Worm (Caenorhabditis elegans) whole organism, L1 larva: ENCODE measurements around the gene W09G10.9.

ENCODE experiments used
- Y116A8C.19 ChIP-seq: sonication (generic microtip); optimal IDR thresholded peaks from 2 replicates; lab custom pipeline; 2016; ENCODE audit warnings: missing compliant biosample characterization, missing genetic modification characterization, borderline replicate concordance
- blmp-1 ChIP-seq: fragments of 150-350 bp; optimal IDR thresholded peaks from 2 replicates; lab custom pipeline; 2014; ENCODE audit warnings: missing biosample characterization, missing genetic modification characterization
- ceh-63 ChIP-seq: fragments of 200-800 bp; sonication (Bioruptor generic); optimal IDR thresholded peaks from 2 replicates; lab custom pipeline; 2018; ENCODE audit warnings: mild to moderate bottlenecking, missing genetic modification characterization, missing compliant biosample characterization
- ceh-8 ChIP-seq: fragments of 200-800 bp; sonication (Bioruptor generic); optimal IDR thresholded peaks from 2 replicates; lab custom pipeline; 2018; ENCODE audit warnings: mild to moderate bottlenecking, missing genetic modification characterization, moderate library complexity, missing compliant biosample characterization
- ceh-90 ChIP-seq: sonication (generic microtip); optimal IDR thresholded peaks from 2 replicates; lab custom pipeline; 2016; ENCODE audit warnings: missing genetic modification characterization, missing compliant biosample characterization
- ces-1 ChIP-seq: fragments of 150-350 bp; optimal IDR thresholded peaks from 2 replicates; lab custom pipeline; 2014; ENCODE audit warnings: missing biosample characterization, missing genetic modification reagents, missing genetic modification characterization
- dsc-1 ChIP-seq: sonication (generic microtip); optimal IDR thresholded peaks from 2 replicates; lab custom pipeline; 2016; ENCODE audit warnings: mild to moderate bottlenecking, missing genetic modification characterization, missing compliant biosample characterization
- efl-1 ChIP-seq, 4 experiments: fragments of 150-350 bp; optimal IDR thresholded peaks in 3 of 4; peaks in 1 of 4; 1 replicate in 1 of 4; 2 replicates in 3 of 4; lab custom pipeline; 2014; ENCODE audit warnings: missing biosample characterization in 2 of 4, missing genetic modification characterization in 2 of 4, missing genetic modification reagents in 2 of 4
- egl-27 ChIP-seq, 2 experiments: fragments of 150-350 bp in 1 of 2; sonication (generic microtip); optimal IDR thresholded peaks; 3 replicates each; lab custom pipeline; 2017 to 2018; ENCODE audit warnings: missing biosample characterization in 2 of 2, missing genetic modification characterization in 2 of 2, missing genetic modification reagents in 2 of 2
- elt-3 ChIP-seq, 6 experiments: fragments of 150-350 bp in 1 of 6; sonication (generic microtip); optimal IDR thresholded peaks; 2 replicates each; lab custom pipeline; 2017 to 2018; ENCODE audit warnings: missing biosample characterization in 6 of 6, missing genetic modification characterization in 6 of 6, inconsistent platforms in 1 of 6
- ets-5 ChIP-seq: fragments of 200-800 bp; sonication (Bioruptor generic); IDR thresholded peaks from 2 replicates; pipeline ENCODE4 v1.3.6; 2022; ENCODE audit warnings: missing genetic modification characterization, missing compliant biosample characterization
- fkh-10 ChIP-seq: sonication (generic microtip); optimal IDR thresholded peaks from 2 replicates; lab custom pipeline; 2017; ENCODE audit warnings: missing biosample characterization, missing genetic modification reagents, missing genetic modification characterization
- fos-1 ChIP-seq: fragments of 150-350 bp; optimal IDR thresholded peaks from 2 replicates; lab custom pipeline; 2014; ENCODE audit warnings: missing biosample characterization, missing genetic modification characterization
- hlh-17 ChIP-seq: fragments of 200-800 bp; sonication (Bioruptor generic); optimal IDR thresholded peaks from 2 replicates; lab custom pipeline; 2018; ENCODE audit warnings: missing genetic modification characterization, mild to moderate bottlenecking, missing compliant biosample characterization, moderate library complexity, borderline replicate concordance
- hlh-4 ChIP-seq: sonication (generic microtip); optimal IDR thresholded peaks from 2 replicates; lab custom pipeline; 2016; ENCODE audit warnings: mild to moderate bottlenecking, missing genetic modification characterization, missing compliant biosample characterization
- lin-14 ChIP-seq: fragments of 200-800 bp; sonication (Bioruptor generic); optimal IDR thresholded peaks from 2 replicates; lab custom pipeline; 2018; ENCODE audit warnings: mild to moderate bottlenecking, missing genetic modification characterization, moderate library complexity, missing compliant biosample characterization
- mab-9 ChIP-seq: fragments of 200-800 bp; sonication (Bioruptor generic); IDR thresholded peaks from 2 replicates; pipeline ENCODE4 v1.3.6; 2022; ENCODE audit warnings: missing genetic modification reagents, missing genetic modification characterization, missing compliant biosample characterization
- mdl-1 ChIP-seq, 2 experiments: fragments of 150-350 bp; optimal IDR thresholded peaks; 2 replicates each; lab custom pipeline; 2014 to 2017; ENCODE audit warnings: missing biosample characterization in 2 of 2, missing genetic modification characterization in 2 of 2, inconsistent platforms in 1 of 2
- mef-2 ChIP-seq: fragments of 150-350 bp; optimal IDR thresholded peaks from 2 replicates; lab custom pipeline; 2014; ENCODE audit warnings: missing biosample characterization, missing genetic modification characterization
- mep-1 ChIP-seq: fragments of 150-350 bp; optimal IDR thresholded peaks from 2 replicates; lab custom pipeline; 2014; ENCODE audit warnings: missing biosample characterization, missing genetic modification characterization
- nhr-11 ChIP-seq: fragments of 150-350 bp; optimal IDR thresholded peaks from 2 replicates; lab custom pipeline; 2014; ENCODE audit warnings: missing biosample characterization, missing genetic modification characterization
- nhr-19 ChIP-seq: fragments of 200-800 bp; sonication (Bioruptor generic); conservative IDR thresholded peaks from 2 replicates; pipeline ENCODE4 v1.3.6; 2022; ENCODE audit warnings: missing genetic modification characterization, missing compliant biosample characterization
- nhr-28 ChIP-seq: fragments of 150-350 bp; optimal IDR thresholded peaks from 2 replicates; lab custom pipeline; 2014; ENCODE audit warnings: missing biosample characterization, missing genetic modification characterization
- nhr-71 ChIP-seq: sonication (generic microtip); optimal IDR thresholded peaks from 2 replicates; lab custom pipeline; 2016; ENCODE audit warnings: mild to moderate bottlenecking, missing genetic modification characterization, moderate library complexity, missing compliant biosample characterization
- nhr-84 ChIP-seq: sonication (generic microtip); optimal IDR thresholded peaks from 2 replicates; lab custom pipeline; 2017; ENCODE audit warnings: missing biosample characterization, missing genetic modification characterization
- nhr-85 ChIP-seq: sonication (generic microtip); peaks from one replicate; lab custom pipeline; 2016; ENCODE audit warnings: missing genetic modification characterization, inconsistent platforms, missing compliant biosample characterization
- pag-3 ChIP-seq: sonication (generic microtip); optimal IDR thresholded peaks from 2 replicates; lab custom pipeline; 2017; ENCODE audit warnings: missing genetic modification characterization, mild to moderate bottlenecking, missing compliant biosample characterization, antibody characterized with exemption, borderline replicate concordance; ENCODE audit not compliant: insufficient read depth
- pax-3 ChIP-seq: fragments of 200-800 bp; sonication (Bioruptor generic); optimal IDR thresholded peaks from 2 replicates; lab custom pipeline; 2018; ENCODE audit warnings: mild to moderate bottlenecking, missing genetic modification characterization, moderate library complexity, missing compliant biosample characterization
- snpc-4 ChIP-seq: fragments of 150-350 bp; optimal IDR thresholded peaks from 2 replicates; lab custom pipeline; 2014; ENCODE audit warnings: missing biosample characterization, missing genetic modification characterization
- sox-4 ChIP-seq: sonication (generic microtip); optimal IDR thresholded peaks from 2 replicates; lab custom pipeline; 2016; ENCODE audit warnings: missing genetic modification characterization, missing compliant biosample characterization
- sup-37 ChIP-seq: fragments of 200-800 bp; sonication (Bioruptor generic); optimal IDR thresholded peaks from 2 replicates; lab custom pipeline; 2018; ENCODE audit warnings: mild to moderate bottlenecking, missing genetic modification characterization, missing compliant biosample characterization
- swsn-7 ChIP-seq: sonication (generic microtip); optimal IDR thresholded peaks from 2 replicates; lab custom pipeline; 2016; ENCODE audit warnings: missing genetic modification characterization, missing compliant biosample characterization
- tlp-1 ChIP-seq: fragments of 150-350 bp; optimal IDR thresholded peaks from 2 replicates; lab custom pipeline; 2014; ENCODE audit warnings: missing biosample characterization, missing genetic modification characterization
- unc-30 ChIP-seq: sonication (generic microtip); optimal IDR thresholded peaks from 2 replicates; lab custom pipeline; 2017; ENCODE audit warnings: missing biosample characterization, missing genetic modification characterization
- unc-62 ChIP-seq: fragments of 150-350 bp; optimal IDR thresholded peaks from 2 replicates; lab custom pipeline; 2014; ENCODE audit warnings: missing biosample characterization, missing genetic modification reagents, missing genetic modification characterization
- unc-98 ChIP-seq: fragments of 200-800 bp; sonication (Bioruptor generic); IDR thresholded peaks from 2 replicates; pipeline ENCODE4 v1.3.6; 2022; ENCODE audit warnings: missing genetic modification characterization, missing compliant biosample characterization

The W09G10.9 gene

ce11 chrII:3473744-3474143 lies 47.9 kb upstream of the W09G10.9 start, which contains the start of gene sdz-32:
TSS of gene sdz-32 (plus strand) at chrII:3474044.
- no peak for TF ChIP-seq nhr-71 (tag; lab: Kevin White, UChicago)
- no peak for TF ChIP-seq ceh-8
- TF ChIP-seq mdl-1 (tag; optimal IDR thresholded peaks at IDR 0.05; lab: Kevin White, UChicago): no peak
- TF ChIP-seq nhr-84 (tag; lab: Kevin White, UChicago): no peak
- no peak for TF ChIP-seq ceh-63 (GFP tag; lab: Kevin White, UChicago)
- TF ChIP-seq nhr-11 (tag; lab: Kevin White, UChicago): no peak
- no peak for TF ChIP-seq sox-4
- TF ChIP-seq sup-37 (GFP tag; lab: Kevin White, UChicago): no peak
- TF ChIP-seq lin-14 (GFP tag; lab: Kevin White, UChicago): no peak
- TF ChIP-seq nhr-19 (GFP tag; lab: Robert Waterston, UW): no peak
- no peak for TF ChIP-seq egl-27 (tag; optimal IDR thresholded peaks at IDR 0.05; lab: Kevin White, UChicago)
- TF ChIP-seq fkh-10 (GFP tag; lab: Kevin White, UChicago): no peak
- TF ChIP-seq, all 84 proteins: peak for 0

ce11 chrII:3476536-3476935 lies 45.1 kb upstream of the W09G10.9 start:
- TF ChIP-seq pax-3 (tag; lab: Kevin White, UChicago): no peak
- no peak for TF ChIP-seq nhr-84 (tag; lab: Kevin White, UChicago)
- TF ChIP-seq nhr-19 (GFP tag; lab: Robert Waterston, UW): no peak
- no peak for TF ChIP-seq sox-4
- TF ChIP-seq dsc-1 (tag; lab: Kevin White, UChicago): no peak
- TF ChIP-seq unc-98 (GFP tag; lab: Robert Waterston, UW): no peak
- TF ChIP-seq Y116A8C.19 (tag; lab: Kevin White, UChicago): no peak
- TF ChIP-seq ces-1 (GFP tag; lab: Kevin White, UChicago): no peak
- TF ChIP-seq mep-1 (tag; lab: Kevin White, UChicago): no peak
- no peak for TF ChIP-seq ets-5 (GFP tag; lab: Robert Waterston, UW)
- no peak for TF ChIP-seq ceh-90 (tag; lab: Kevin White, UChicago)
- no peak for TF ChIP-seq nhr-85 (tag; lab: Kevin White, UChicago)
- no peak for TF ChIP-seq blmp-1

ce11 chrII:3477171-3477570 lies 44.4 kb upstream of the W09G10.9 start, which contains the start of gene fbxb-104:
TSS of gene fbxb-104 (minus strand) at chrII:3477271.
- TF ChIP-seq nhr-84 (tag; lab: Kevin White, UChicago): no peak
- no peak for TF ChIP-seq nhr-19 (GFP tag; lab: Robert Waterston, UW)
- TF ChIP-seq mef-2 (tag; lab: Kevin White, UChicago): no peak
- TF ChIP-seq swsn-7 (tag; lab: Kevin White, UChicago): no peak
- TF ChIP-seq fos-1: no peak
- no peak for TF ChIP-seq nhr-28 (tag; lab: Kevin White, UChicago)
- TF ChIP-seq pag-3 (tag; lab: Kevin White, UChicago): no peak
- no peak for TF ChIP-seq tlp-1 (tag; lab: Kevin White, UChicago)
- no peak for TF ChIP-seq mab-9 (GFP tag; lab: Robert Waterston, UW)
- no peak for TF ChIP-seq efl-1 (optimal IDR thresholded peaks at IDR 0.05; lab: Kevin White, UChicago)
- TF ChIP-seq efl-1 (GFP tag; optimal IDR thresholded peaks at IDR 0.05 in 1 of 2; lab: Kevin White, UChicago): no peak
- TF ChIP-seq pax-3 (tag; lab: Kevin White, UChicago): no peak
- no peak for TF ChIP-seq unc-62
- no peak for TF ChIP-seq nhr-11 (tag; lab: Kevin White, UChicago)
- no peak for TF ChIP-seq hlh-17 (GFP tag; lab: Kevin White, UChicago)
- TF ChIP-seq lin-14 (GFP tag; lab: Kevin White, UChicago): no peak
- no peak for TF ChIP-seq unc-30
- TF ChIP-seq elt-3 (tag; optimal IDR thresholded peaks at IDR 0.05; lab: Kevin White, UChicago): no peak
- TF ChIP-seq hlh-4 (tag; lab: Kevin White, UChicago): no peak
- TF ChIP-seq snpc-4 (tag; lab: Kevin White, UChicago): no peak
